Worm (Caenorhabditis elegans): ENCODE data around the gene sam-10.

- TF ChIP-seq ama-1 (optimal IDR thresholded peaks at IDR 0.05) = no peak
- TF ChIP-seq ama-1 (GFP tag; optimal IDR thresholded peaks at IDR 0.05) = no peak
- TF ChIP-seq hlh-12 (tag; optimal IDR thresholded peaks at IDR 0.05) = no peak
- TF ChIP-seq pha-4 (tag; optimal IDR thresholded peaks at IDR 0.05) = no peak
- no peak for TF ChIP-seq hlh-26 (GFP tag; conservative IDR thresholded peaks at IDR 0.05)
- no peak for TF ChIP-seq Y53F4B.3 (GFP tag; IDR thresholded peaks at IDR 0.05)
- TF ChIP-seq attf-6 (GFP tag; IDR thresholded peaks at IDR 0.05) = no peak
- TF ChIP-seq aptf-2 (GFP tag; conservative IDR thresholded peaks at IDR 0.05) = no peak
These were observed 31.0 kb downstream of the sam-10 start for ce11 chrII:13299166-13299805.

Measured in whole organism, young adult.